Fruit fly (Drosophila melanogaster) whole organism, embryonic: ENCODE measurements around the gene Sur-8.

Source experiments
- CG10543 ChIP-seq: fragments of 200-800 bp; sonication (Bioruptor generic); optimal IDR thresholded peaks from 3 replicates; lab custom pipeline; 2017; ENCODE audit warnings: missing biosample characterization, mild to moderate bottlenecking, missing genetic modification characterization, moderate library complexity
- CG10565 ChIP-seq: fragments of 200-800 bp; sonication (Bioruptor generic); optimal IDR thresholded peaks from 3 replicates; lab custom pipeline; 2016; ENCODE audit warnings: missing biosample characterization, mild to moderate bottlenecking, missing genetic modification characterization
- CG10979 ChIP-seq: fragments of 200-800 bp; sonication (Bioruptor generic); optimal IDR thresholded peaks from 2 replicates; lab custom pipeline; 2018; ENCODE audit warnings: missing biosample characterization, mild to moderate bottlenecking, missing genetic modification characterization, moderate library complexity
- CG12219 ChIP-seq: fragments of 200-800 bp; sonication (Bioruptor generic); optimal IDR thresholded peaks from 3 replicates; lab custom pipeline; 2018; ENCODE audit warnings: missing biosample characterization, mild to moderate bottlenecking, missing genetic modification characterization
- CG13287 ChIP-seq: fragments of 200-800 bp; sonication (Bioruptor generic); IDR thresholded peaks from 2 replicates; pipeline ENCODE4 v1.3.6; 2022; ENCODE audit warnings: missing biosample characterization, missing genetic modification characterization; ENCODE audit not compliant: partially characterized antibody
- CG13624 ChIP-seq: fragments of 200-800 bp; sonication (Bioruptor generic); optimal IDR thresholded peaks from 2 replicates; lab custom pipeline; 2016; ENCODE audit warnings: missing biosample characterization, missing genetic modification characterization
- CG15514 ChIP-seq: fragments of 200-800 bp; sonication (Bioruptor generic); optimal IDR thresholded peaks from 3 replicates; lab custom pipeline; 2017; ENCODE audit warnings: missing biosample characterization, missing genetic modification characterization, mild to moderate bottlenecking, moderate library complexity, missing genetic modification reagents
- CG1647 ChIP-seq: fragments of 200-800 bp; sonication (Bioruptor generic); optimal IDR thresholded peaks from 3 replicates; lab custom pipeline; 2016; ENCODE audit warnings: missing biosample characterization, missing genetic modification characterization
- CG18262 ChIP-seq: fragments of 200-800 bp; optimal IDR thresholded peaks from 3 replicates; lab custom pipeline; 2019; ENCODE audit warnings: missing biosample characterization, mild to moderate bottlenecking, missing genetic modification characterization, moderate library complexity
- CG2120 ChIP-seq: fragments of 200-800 bp; sonication (Bioruptor generic); optimal IDR thresholded peaks from 3 replicates; lab custom pipeline; 2016; ENCODE audit warnings: missing biosample characterization, missing genetic modification characterization
- CG2129 ChIP-seq: fragments of 200-800 bp; sonication (Bioruptor generic); IDR thresholded peaks from 2 replicates; pipeline ENCODE4 v1.3.6; 2022; ENCODE audit warnings: missing biosample characterization, missing genetic modification characterization; ENCODE audit not compliant: partially characterized antibody
- CG2199 ChIP-seq: fragments of 200-800 bp; sonication (Bioruptor generic); IDR thresholded peaks from 3 replicates; pipeline ENCODE4 v1.3.6; 2022; ENCODE audit warnings: missing biosample characterization, missing genetic modification characterization
- CG32772 ChIP-seq: fragments of 200-800 bp; sonication (Bioruptor generic); IDR thresholded peaks from 2 replicates; pipeline ENCODE4 v1.3.6; 2022; ENCODE audit warnings: missing biosample characterization, missing genetic modification characterization
- CG33557 ChIP-seq: fragments of 200-800 bp; sonication (Bioruptor generic); optimal IDR thresholded peaks from 2 replicates; lab custom pipeline; 2019; ENCODE audit warnings: missing biosample characterization, mild to moderate bottlenecking, missing genetic modification characterization, moderate library complexity
- CG3847 ChIP-seq: fragments of 200-800 bp; sonication (Bioruptor generic); IDR thresholded peaks from 2 replicates; pipeline ENCODE4 v1.3.6; 2022; ENCODE audit warnings: missing biosample characterization, missing genetic modification characterization
- CG3995 ChIP-seq: fragments of 200-800 bp; sonication (Bioruptor generic); optimal IDR thresholded peaks from 3 replicates; lab custom pipeline; 2016; ENCODE audit warnings: missing biosample characterization, missing genetic modification characterization
- CG4424 ChIP-seq: fragments of 200-800 bp; sonication (Bioruptor generic); optimal IDR thresholded peaks from 3 replicates; lab custom pipeline; 2016; ENCODE audit warnings: missing biosample characterization, missing genetic modification characterization
- CG6765 ChIP-seq: fragments of 200-800 bp; sonication (Bioruptor generic); optimal IDR thresholded peaks from 3 replicates; lab custom pipeline; 2017; ENCODE audit warnings: missing biosample characterization, mild to moderate bottlenecking, missing genetic modification characterization
- CG6791 ChIP-seq: fragments of 200-800 bp; sonication (Bioruptor generic); IDR thresholded peaks from 3 replicates; pipeline ENCODE4 v1.3.6; 2022; ENCODE audit warnings: missing biosample characterization, missing genetic modification characterization; ENCODE audit not compliant: partially characterized antibody
- CG7786 ChIP-seq: fragments of 200-800 bp; sonication (Bioruptor generic); optimal IDR thresholded peaks from 2 replicates; lab custom pipeline; 2016; ENCODE audit warnings: missing biosample characterization, missing genetic modification characterization
- CG7928 ChIP-seq: fragments of 200-800 bp; sonication (Bioruptor generic); optimal IDR thresholded peaks from 2 replicates; lab custom pipeline; 2017; ENCODE audit warnings: missing biosample characterization, mild to moderate bottlenecking, missing genetic modification characterization
- CG7963 ChIP-seq: fragments of 200-800 bp; sonication (Bioruptor generic); IDR thresholded peaks from 3 replicates; pipeline ENCODE4 v1.3.6; 2022; ENCODE audit warnings: missing biosample characterization, missing genetic modification characterization; ENCODE audit not compliant: partially characterized antibody
- CG9437 ChIP-seq: fragments of 200-800 bp; sonication (Bioruptor generic); optimal IDR thresholded peaks from 2 replicates; lab custom pipeline; 2018; ENCODE audit warnings: missing biosample characterization, mild to moderate bottlenecking, missing genetic modification characterization
- Chrac-16 ChIP-seq: fragments of 200-800 bp; sonication (Bioruptor generic); optimal IDR thresholded peaks from 3 replicates; lab custom pipeline; 2016; ENCODE audit warnings: missing biosample characterization, missing genetic modification characterization
- Hr39 ChIP-seq: fragments of >200 bp; optimal IDR thresholded peaks from 2 replicates; lab custom pipeline; 2017
- Max ChIP-seq: fragments of 200-800 bp; sonication (Bioruptor generic); optimal IDR thresholded peaks from 2 replicates; lab custom pipeline; 2016; ENCODE audit warnings: missing biosample characterization, mild to moderate bottlenecking, missing genetic modification characterization
- Meics ChIP-seq: fragments of 200-800 bp; sonication (Bioruptor generic); optimal IDR thresholded peaks from 2 replicates; lab custom pipeline; 2017; ENCODE audit warnings: missing biosample characterization, mild to moderate bottlenecking, missing genetic modification characterization
- Sox102F ChIP-seq: fragments of 200-800 bp; sonication (Bioruptor generic); optimal IDR thresholded peaks from 2 replicates; lab custom pipeline; 2018; ENCODE audit warnings: missing biosample characterization, mild to moderate bottlenecking, missing genetic modification characterization, moderate library complexity
- Trl ChIP-seq, 3 experiments: fragments of >200 bp in 2 of 3; fragments of 200-800 bp in 1 of 3; sonication (Bioruptor generic) in 1 of 3; optimal IDR thresholded peaks; 2 replicates in 1 of 3; 3 replicates in 2 of 3; lab custom pipeline; 2016 to 2017; ENCODE audit warnings: missing biosample characterization in 1 of 3, missing genetic modification characterization in 1 of 3
- cg ChIP-seq: fragments of 200-800 bp; sonication (Bioruptor generic); optimal IDR thresholded peaks from 3 replicates; lab custom pipeline; 2019; ENCODE audit warnings: missing biosample characterization, mild to moderate bottlenecking, missing genetic modification characterization, moderate library complexity
- croc ChIP-seq: fragments of 200-800 bp; sonication (Bioruptor generic); conservative IDR thresholded peaks from 3 replicates; pipeline ENCODE4 v1.3.6; 2022; ENCODE audit warnings: missing biosample characterization, missing genetic modification characterization
- da ChIP-seq: fragments of 200-800 bp; sonication (Bioruptor generic); optimal IDR thresholded peaks from 2 replicates; lab custom pipeline; 2016; ENCODE audit warnings: missing biosample characterization, missing genetic modification characterization
- emc ChIP-seq: fragments of 200-800 bp; sonication (Bioruptor generic); optimal IDR thresholded peaks from 2 replicates; lab custom pipeline; 2016; ENCODE audit warnings: missing biosample characterization, missing genetic modification characterization
- gcm2 ChIP-seq: fragments of 200-800 bp; sonication (Bioruptor generic); optimal IDR thresholded peaks from 2 replicates; lab custom pipeline; 2016; ENCODE audit warnings: missing biosample characterization, missing genetic modification characterization
- gsb-n ChIP-seq: fragments of 200-800 bp; sonication (Bioruptor generic); optimal IDR thresholded peaks from 3 replicates; lab custom pipeline; 2018; ENCODE audit warnings: missing biosample characterization, mild to moderate bottlenecking, missing genetic modification characterization
- klu ChIP-seq: fragments of 200-800 bp; sonication (Bioruptor generic); IDR thresholded peaks from 2 replicates; pipeline ENCODE4 v1.3.6; 2022; ENCODE audit warnings: missing biosample characterization, missing genetic modification characterization
- otp ChIP-seq: fragments of 200-800 bp; sonication (Bioruptor generic); IDR thresholded peaks from 3 replicates; pipeline ENCODE4, ENCODE4 v1.3.6; 2022; ENCODE audit warnings: missing biosample characterization, missing genetic modification characterization
- p53 ChIP-seq: fragments of 200-800 bp; sonication (Bioruptor generic); optimal IDR thresholded peaks from 2 replicates; lab custom pipeline; 2016; ENCODE audit warnings: missing biosample characterization, missing genetic modification characterization
- pan ChIP-seq, 4 experiments: fragments of >200 bp in 3 of 4; fragments of 200-800 bp in 1 of 4; sonication (Bioruptor generic) in 1 of 4; optimal IDR thresholded peaks in 3 of 4; IDR thresholded peaks in 1 of 4; 2 replicates each; pipeline versions ENCODE4 v1.3.6 to Lab custom; 2017 to 2022; ENCODE audit warnings: missing biosample characterization in 2 of 4, missing genetic modification characterization in 2 of 4, mixed read lengths in 1 of 4
- prd ChIP-seq, 3 experiments: fragments of >200 bp in 2 of 3; fragments of 200-800 bp in 1 of 3; sonication (Bioruptor generic) in 1 of 3; optimal IDR thresholded peaks in 2 of 3; IDR thresholded peaks in 1 of 3; 2 replicates in 2 of 3; 3 replicates in 1 of 3; pipeline versions ENCODE4 v1.3.6 to Lab custom; 2017 to 2022; ENCODE audit warnings: missing biosample characterization in 1 of 3, missing genetic modification characterization in 1 of 3
- pros ChIP-seq: fragments of 200-800 bp; sonication (Bioruptor generic); optimal IDR thresholded peaks from 3 replicates; lab custom pipeline; 2019; ENCODE audit warnings: missing biosample characterization, mild to moderate bottlenecking, missing genetic modification characterization, moderate library complexity
- schlank ChIP-seq: fragments of 200-800 bp; sonication (Bioruptor generic); optimal IDR thresholded peaks from 2 replicates; lab custom pipeline; 2018; ENCODE audit warnings: missing biosample characterization, mild to moderate bottlenecking, missing genetic modification characterization
- sd ChIP-seq: fragments of 200-800 bp; sonication (Bioruptor generic); optimal IDR thresholded peaks from 3 replicates; lab custom pipeline; 2018; ENCODE audit warnings: missing biosample characterization, mild to moderate bottlenecking, missing genetic modification characterization, moderate library complexity
- slp2 ChIP-seq: fragments of 200-800 bp; sonication (Bioruptor generic); optimal IDR thresholded peaks from 2 replicates; lab custom pipeline; 2016; ENCODE audit warnings: missing biosample characterization, missing genetic modification characterization
- sob ChIP-seq: fragments of 200-800 bp; sonication (Bioruptor generic); IDR thresholded peaks from 2 replicates; pipeline ENCODE4 v1.3.6; 2022; ENCODE audit warnings: missing biosample characterization, missing genetic modification characterization
- ttk ChIP-seq: fragments of 200-800 bp; sonication (Bioruptor generic); IDR thresholded peaks from 2 replicates; pipeline ENCODE4 v2.1.2; 2022; ENCODE audit warnings: missing biosample characterization, missing genetic modification characterization
- unpg ChIP-seq: fragments of 200-800 bp; sonication (Bioruptor generic); optimal IDR thresholded peaks from 3 replicates; lab custom pipeline; 2018; ENCODE audit warnings: missing biosample characterization, mild to moderate bottlenecking, missing genetic modification characterization, moderate library complexity
- z ChIP-seq: fragments of 200-800 bp; sonication (Bioruptor generic); IDR thresholded peaks from 3 replicates; pipeline ENCODE4 v1.3.6; 2022; ENCODE audit warnings: missing biosample characterization, missing genetic modification characterization
- zfh2 ChIP-seq: fragments of 200-800 bp; sonication (Bioruptor generic); optimal IDR thresholded peaks from 2 replicates; lab custom pipeline; 2016; ENCODE audit warnings: missing biosample characterization, missing genetic modification characterization

The Sur-8 gene

DNA sequence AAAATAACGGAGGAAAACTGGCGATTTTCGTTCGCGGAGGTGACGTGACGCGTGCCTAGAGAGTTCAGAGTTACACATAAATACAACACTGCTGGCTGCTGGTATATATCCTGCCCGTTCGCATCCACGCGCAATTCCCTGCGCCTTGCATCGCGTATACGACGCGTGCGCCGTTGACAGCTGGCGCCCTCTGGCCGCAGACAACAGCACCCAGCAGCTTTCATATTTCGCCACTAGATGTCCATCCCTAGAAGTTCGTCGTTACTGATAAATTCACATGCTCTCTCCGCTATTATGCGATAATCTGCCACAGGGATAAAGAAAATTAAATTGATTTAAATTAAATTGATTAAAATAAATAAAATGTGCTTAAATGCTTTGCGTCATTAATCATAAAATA is at the start of gene Sur-8 (continued):
- TF ChIP-seq CG7786 (GFP tag; lab: Kevin White, UChicago) (no peak), CG1647 (GFP tag; lab: Kevin White, UChicago) (peak; percentile 55), emc (GFP tag; lab: Kevin White, UChicago) (no peak), CG2199 (GFP tag; lab: Robert Waterston, UW) (no peak), da (GFP tag; lab: Kevin White, UChicago) (no peak), CG4424 (GFP tag; lab: Kevin White, UChicago) (peak; percentile 58), CG12219 (GFP tag; lab: Kevin White, UChicago) (peak; percentile 43), CG13287 (GFP tag; lab: Robert Waterston, UW) (0 out of 2 replicates have a peak, but pooled peaks have one; percentile 27), p53 (GFP tag; lab: Kevin White, UChicago) (peak; percentile 9), CG6765 (GFP tag; lab: Kevin White, UChicago) (peak; percentile 63), CG10565 (GFP tag; lab: Kevin White, UChicago) (no peak), CG2120 (GFP tag; lab: Kevin White, UChicago) (peak; percentile 64), CG2129 (GFP tag; lab: Robert Waterston, UW) (no peak), CG10543 (GFP tag; lab: Kevin White, UChicago) (peak; percentile 35), cg (GFP tag; lab: Kevin White, UChicago) (no peak), CG13624 (GFP tag; lab: Kevin White, UChicago) (peak; percentile 53), Meics (peak; percentile 74), CG33557 (GFP tag; lab: Kevin White, UChicago) (no peak), schlank (tag; lab: Kevin White, UChicago) (no peak), ttk (GFP tag; lab: Robert Waterston, UW) (peak; percentile 64), slp2 (GFP tag; lab: Kevin White, UChicago) (peak; percentile 44), z (no peak), gcm2 (GFP tag; lab: Kevin White, UChicago) (no peak), CG32772 (GFP tag; lab: Robert Waterston, UW) (peak; percentile 29; the same call in 1 of the 2 replicates), sd (tag; lab: Kevin White, UChicago) (no peak), Chrac-16 (GFP tag; lab: Kevin White, UChicago) (peak; percentile 73), unpg (no peak), CG10979 (tag; lab: Kevin White, UChicago) (peak; percentile 88), CG7928 (GFP tag; lab: Kevin White, UChicago) (no peak), CG15514 (GFP tag; lab: Kevin White, UChicago) (peak; percentile 75), pan (optimal IDR thresholded peaks at IDR 0.05; lab: Kevin White, UChicago) (no peak), pan (GFP tag; optimal IDR thresholded peaks at IDR 0.05 in 1 of 2, IDR thresholded peaks at IDR 0.05 in 1 of 2) (peak in 1 of 2 experiments; percentile 77), Trl (optimal IDR thresholded peaks at IDR 0.05; lab: Kevin White, UChicago) (no peak), Trl (GFP tag; optimal IDR thresholded peaks at IDR 0.05; lab: Kevin White, UChicago) (peak; percentile 72), CG18262 (tag; lab: Kevin White, UChicago) (no peak), CG3995 (GFP tag; lab: Kevin White, UChicago) (peak; percentile 35), gsb-n (tag; lab: Kevin White, UChicago) (no peak), prd (optimal IDR thresholded peaks at IDR 0.05; lab: Kevin White, UChicago) (no peak), prd (GFP tag; IDR thresholded peaks at IDR 0.05; lab: Robert Waterston, UW) (peak; percentile 75), Sox102F (GFP tag; lab: Kevin White, UChicago) (peak; percentile 68), pros (GFP tag; lab: Kevin White, UChicago) (no peak), klu (GFP tag; lab: Robert Waterston, UW) (no peak), CG6791 (0 out of 3 replicates have a peak, but pooled peaks have one; percentile 29), sob (GFP tag; lab: Robert Waterston, UW) (peak; percentile 67), CG9437 (GFP tag; lab: Kevin White, UChicago) (no peak), Hr39 (lab: Kevin White, UChicago) (no peak), Max (GFP tag; lab: Kevin White, UChicago) (no peak), croc (GFP tag; lab: Robert Waterston, UW) (peak; percentile 26; the same call in 1 of the 3 replicates), CG3847 (GFP tag; lab: Robert Waterston, UW) (peak; percentile 61), zfh2 (GFP tag; lab: Kevin White, UChicago) (peak; percentile 13), CG7963 (GFP tag; lab: Robert Waterston, UW) (no peak), otp (GFP tag; lab: Robert Waterston, UW) (peak; percentile 75; the same call in 2 of the 3 replicates)
